Worm (Caenorhabditis elegans): ENCODE measurements around the gene str-227.

Gene str-227

DNA sequence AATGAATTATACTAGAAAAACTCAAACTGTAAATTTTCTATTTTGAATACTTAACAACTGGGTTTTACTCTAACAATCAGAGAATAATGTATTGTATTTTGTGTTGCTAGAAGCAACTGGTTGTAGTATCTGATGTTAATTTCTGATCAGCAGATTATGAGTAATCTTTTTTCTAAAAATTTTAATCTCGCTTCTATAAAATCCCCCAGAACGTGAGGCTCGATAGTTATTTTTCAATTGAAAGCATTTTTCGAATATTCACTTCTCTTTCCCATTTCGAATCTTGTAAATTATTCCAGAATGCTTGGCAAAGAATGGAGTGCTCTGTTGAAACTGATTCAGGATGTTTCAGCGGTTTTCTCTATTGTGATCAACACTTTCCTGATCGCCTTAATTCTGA lies at the start of gene str-227:
TSS of gene str-227 (plus strand) at position 301 of the 400 bp plus-strand sequence.
- TF ChIP-seq rcor-1 (GFP tag; IDR thresholded peaks at IDR 0.05) (no peak), ceh-58 (GFP tag; IDR thresholded peaks at IDR 0.05) (no peak)

DNA sequence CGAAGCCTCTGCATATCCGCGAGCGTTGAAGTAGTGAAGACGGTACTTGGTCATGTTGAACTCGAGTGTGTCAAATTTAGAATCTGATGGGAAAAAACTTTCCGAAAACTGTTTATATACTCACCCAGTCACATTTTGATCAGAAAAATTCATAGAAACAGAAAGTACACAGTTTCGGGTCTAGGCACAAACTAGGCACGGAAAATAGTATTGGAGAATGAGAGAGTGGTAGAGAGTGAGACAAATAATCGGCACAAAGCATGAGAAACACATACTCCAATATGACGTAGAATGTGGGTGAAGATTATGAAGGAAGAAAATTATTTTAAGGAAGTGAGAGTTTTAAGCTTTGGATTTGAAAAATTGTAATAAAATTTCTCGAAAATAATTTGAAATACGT lies 49.6 kb upstream of the str-227 start, which contains the start of gene gst-33:
TSS of gene gst-33 (minus strand) at position 127 of the 400 bp plus-strand sequence.
- peak; percentile 88 for TF ChIP-seq hmg-1.2 (GFP tag; IDR thresholded peaks at IDR 0.05)
- TF ChIP-seq rec-8 (tag; optimal IDR thresholded peaks at IDR 0.05), result no peak

DNA sequence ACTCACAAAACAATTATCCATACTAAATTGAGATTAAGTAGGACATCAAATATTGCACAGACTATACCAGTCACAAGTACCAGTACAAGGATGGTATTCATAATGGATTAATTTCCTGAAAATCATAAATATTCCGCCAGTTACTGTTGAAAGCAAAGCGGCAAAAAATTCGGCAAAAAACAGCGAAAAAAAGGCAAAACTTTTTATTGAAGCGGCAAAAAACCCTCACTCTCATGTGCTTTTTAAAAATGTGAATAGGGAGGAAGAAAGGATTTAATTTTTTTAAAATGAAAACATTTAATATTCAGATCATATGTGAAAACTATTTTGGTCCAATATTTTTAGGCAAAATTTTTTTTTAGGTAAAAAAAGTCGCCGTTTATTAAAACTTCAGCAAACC lies 47.2 kb upstream of the str-227 start, which contains the start of gene srbc-29:
TSS of gene srbc-29 (minus strand) at position 101 of the 400 bp plus-strand sequence.
- TF ChIP-seq Y56A3A.18 (GFP tag; IDR thresholded peaks at IDR 0.05) (no peak), mxl-1 (tag; optimal IDR thresholded peaks at IDR 0.05) (no peak), unc-62 (GFP tag; optimal IDR thresholded peaks at IDR 0.05) (no peak)

ce11 chrV:3475021-3475420 lies 43.0 kb upstream of the str-227 start, which contains the start of gene oac-2:
Gene oac-2 (minus strand): TSS chrV:3475121.
- TF ChIP-seq repo-1 (tag; optimal IDR thresholded peaks at IDR 0.05) (no peak), lin-26 (GFP tag; IDR thresholded peaks at IDR 0.05) (no peak), somi-1 (GFP tag; optimal IDR thresholded peaks at IDR 0.05) (no peak), F55B11.4 (tag; optimal IDR thresholded peaks at IDR 0.05; ENCODE audit: borderline replicate concordance, insufficient read depth) (no peak), let-607 (tag; optimal IDR thresholded peaks at IDR 0.05) (no peak), cebp-2 (GFP tag; IDR thresholded peaks at IDR 0.05) (no peak)

- TF ChIP-seq F57C9.4 (tag; optimal IDR thresholded peaks at IDR 0.05) (no peak), B0261.1 (tag; optimal IDR thresholded peaks at IDR 0.05) (no peak), ztf-25 (GFP tag; IDR thresholded peaks at IDR 0.05) (no peak), xnd-1 (tag; optimal IDR thresholded peaks at IDR 0.05) (no peak), attf-5 (GFP tag; optimal IDR thresholded peaks at IDR 0.05) (no peak), nfya-2 (GFP tag; IDR thresholded peaks at IDR 0.05) (no peak)
Measured at ce11 chrV:3476228-3476627, 41.8 kb upstream of the str-227 start.

DNA sequence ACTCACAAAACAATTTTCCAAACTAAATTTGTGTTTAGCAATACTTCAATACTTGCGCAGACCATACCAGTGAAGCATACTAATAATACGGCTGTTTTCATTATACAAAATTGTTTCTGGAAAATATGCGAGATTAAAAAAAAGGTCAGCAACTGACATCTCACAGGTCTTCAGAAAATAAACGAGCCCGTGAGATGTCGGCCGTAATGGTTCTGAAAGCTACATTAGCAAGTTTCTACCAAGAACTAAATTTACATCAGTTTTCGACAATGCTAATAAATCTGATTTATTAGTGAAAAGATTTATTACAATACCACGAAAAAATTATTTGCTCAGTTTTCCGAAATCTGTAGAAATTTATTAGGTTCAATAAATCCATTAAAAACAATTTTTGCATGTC lies 40.5 kb upstream of the str-227 start, which contains the start of gene srbc-31:
TSS of gene srbc-31 (minus strand) at position 101 of the 400 bp plus-strand sequence.
- TF ChIP-seq F22D6.2 (tag; optimal IDR thresholded peaks at IDR 0.05) (no peak), F57A8.1 (GFP tag; optimal IDR thresholded peaks at IDR 0.05) (no peak), fkh-3 (tag; optimal IDR thresholded peaks at IDR 0.05) (no peak)

DNA sequence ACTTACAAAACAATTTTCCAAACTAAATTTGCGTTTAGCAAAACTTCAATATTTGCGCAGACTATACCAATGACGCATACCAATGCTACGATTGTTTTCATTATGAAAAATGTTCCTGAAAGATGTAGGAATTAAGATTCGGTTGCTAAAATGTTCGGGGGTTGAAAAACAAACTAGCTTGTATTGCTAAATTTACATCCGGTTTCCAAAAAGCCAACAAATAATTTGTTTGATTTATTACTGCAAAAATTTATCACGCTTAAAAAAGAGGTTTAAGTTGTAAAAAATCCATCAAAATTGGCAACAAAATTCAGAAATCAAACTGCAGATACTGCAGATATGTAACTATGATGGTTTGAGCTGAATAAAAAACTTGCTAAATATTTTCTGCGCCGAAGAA lies 37.6 kb upstream of the str-227 start, which contains the start of gene srbc-30:
TSS of gene srbc-30 (minus strand) at position 101 of the 400 bp plus-strand sequence.
- no peak for TF ChIP-seq tbp1 (GFP tag; optimal IDR thresholded peaks at IDR 0.05)
- no peak for TF ChIP-seq Y67H2A.10 (GFP tag; conservative IDR thresholded peaks at IDR 0.05)
- no peak for TF ChIP-seq ztf-25 (GFP tag; IDR thresholded peaks at IDR 0.05)

- TF ChIP-seq ztf-18 (tag; optimal IDR thresholded peaks at IDR 0.05) (no peak), chd-7 (tag; optimal IDR thresholded peaks at IDR 0.05) (no peak), gei-17 (GFP tag; optimal IDR thresholded peaks at IDR 0.05) (no peak), F49E8.2 (tag; optimal IDR thresholded peaks at IDR 0.05; ENCODE audit: insufficient read depth) (no peak), ZK185.1 (tag; optimal IDR thresholded peaks at IDR 0.05; ENCODE audit: poor library complexity, severe bottlenecking) (no peak), sdz-38 (tag; optimal IDR thresholded peaks at IDR 0.05) (no peak), nfyb-1 (GFP tag; IDR thresholded peaks at IDR 0.05) (no peak), F22D6.2 (tag; optimal IDR thresholded peaks at IDR 0.05) (no peak), fkh-3 (tag; optimal IDR thresholded peaks at IDR 0.05) (no peak), athp-1 (tag; optimal IDR thresholded peaks at IDR 0.05) (no peak), zfh-2 (GFP tag; conservative IDR thresholded peaks at IDR 0.05) (no peak)
Measured at ce11 chrV:3482550-3483002, 35.4 kb upstream of the str-227 start, which contains the start of gene lys-7. Gene lys-7 (minus strand): TSS chrV:3482600.
